Fruit fly (Drosophila melanogaster) ovary, adult (tissue): ENCODE results near the gene Mrp4.
A peak's percentile ranks its signal among the peaks of the same experiment; 100 is the strongest.

Experiments used
- CG17801 ChIP-seq: fragments of 200-800 bp; optimal IDR thresholded peaks from 2 replicates; lab custom pipeline; 2019; ENCODE audit warnings: missing biosample characterization, mild to moderate bottlenecking, missing genetic modification characterization, moderate library complexity; ENCODE audit not compliant: partially characterized antibody

Mrp4 gene

dm6 chr3R:11568873-11569450 lies at the start of gene Mrp4:
Gene Mrp4 (plus strand): TSS chr3R:11569250.
- peak; percentile 78 for TF ChIP-seq CG17801 (GFP tag; lab: Kevin White, UChicago)

- no peak for TF ChIP-seq CG17801 (GFP tag; lab: Kevin White, UChicago)
Measured at dm6 chr3R:11531893-11532292, 37.2 kb upstream of the Mrp4 start.

- TF ChIP-seq CG17801 (GFP tag; lab: Kevin White, UChicago): no peak
Measured at dm6 chr3R:11542899-11543619, 26.0 kb upstream of the Mrp4 start, which contains the start of gene dpr4. Gene dpr4 (minus strand): TSS chr3R:11542949.

dm6 chr3R:11544150-11544549 lies 24.9 kb upstream of the Mrp4 start:
- no peak for TF ChIP-seq CG17801 (GFP tag; lab: Kevin White, UChicago)

dm6 chr3R:11551071-11551470 lies 18.0 kb upstream of the Mrp4 start:
- no peak for TF ChIP-seq CG17801 (GFP tag; lab: Kevin White, UChicago)

dm6 chr3R:11553845-11554244 lies 15.2 kb upstream of the Mrp4 start, which contains the start of gene CG14708:
Gene CG14708 (plus strand): TSS chr3R:11554145.
- no peak for TF ChIP-seq CG17801 (GFP tag; lab: Kevin White, UChicago)

- no peak for TF ChIP-seq CG17801 (GFP tag; lab: Kevin White, UChicago)
Measured at dm6 chr3R:11554982-11555381, 14.1 kb upstream of the Mrp4 start.

dm6 chr3R:11557492-11557965 lies 11.5 kb upstream of the Mrp4 start, which contains the start of gene CG10898:
Gene CG10898 (plus strand): TSS chr3R:11557776.
- TF ChIP-seq CG17801 (GFP tag; lab: Kevin White, UChicago): peak; percentile 69

- TF ChIP-seq CG17801 (GFP tag; lab: Kevin White, UChicago): no peak
Measured at dm6 chr3R:11561648-11562047, 7.4 kb upstream of the Mrp4 start.

- TF ChIP-seq CG17801 (GFP tag; lab: Kevin White, UChicago): peak; percentile 95
Measured at dm6 chr3R:11562326-11563109, 6.5 kb upstream of the Mrp4 start.

- no peak for TF ChIP-seq CG17801 (GFP tag; lab: Kevin White, UChicago)
Measured at dm6 chr3R:11563147-11563546, 5.9 kb upstream of the Mrp4 start.

- TF ChIP-seq CG17801 (GFP tag; lab: Kevin White, UChicago): no peak
Measured at dm6 chr3R:11564792-11565402, 4.2 kb upstream of the Mrp4 start.

dm6 chr3R:11566769-11567570 lies 2.1 kb upstream of the Mrp4 start, which contains the start of the genes fabp and sea:
Gene fabp (minus strand): TSS chr3R:11567054.
Gene sea (minus strand): TSS chr3R:11567054.
- TF ChIP-seq CG17801 (GFP tag; lab: Kevin White, UChicago): peak; percentile 91

dm6 chr3R:11569993-11570392 lies 943 bp downstream of the Mrp4 start:
- no peak for TF ChIP-seq CG17801 (GFP tag; lab: Kevin White, UChicago)
